Worm (Caenorhabditis elegans) whole organism, L3 larva: ENCODE results near the gene F11E6.10.

Experiments used
- R02D3.7 ChIP-seq: fragments of 150-350 bp; optimal IDR thresholded peaks from 2 replicates; lab custom pipeline; 2014; ENCODE audit warnings: missing biosample characterization, missing genetic modification characterization
- ZK546.5 ChIP-seq: sonication (generic microtip); optimal IDR thresholded peaks from 2 replicates; lab custom pipeline; 2017; ENCODE audit warnings: missing biosample characterization, missing genetic modification characterization
- aly-2 ChIP-seq: fragments of 150-350 bp; optimal IDR thresholded peaks from 2 replicates; lab custom pipeline; 2014; ENCODE audit warnings: missing biosample characterization, missing genetic modification characterization
- ama-1 ChIP-seq: fragments of 150-350 bp; optimal IDR thresholded peaks from 2 replicates; lab custom pipeline; 2018
- ceh-16 ChIP-seq: sonication (generic microtip); optimal IDR thresholded peaks from 2 replicates; lab custom pipeline; 2017; ENCODE audit warnings: missing biosample characterization, missing genetic modification characterization
- ceh-28 ChIP-seq: fragments of 150-350 bp; optimal IDR thresholded peaks from 2 replicates; lab custom pipeline; 2014; ENCODE audit warnings: missing biosample characterization, missing genetic modification reagents, missing genetic modification characterization
- ceh-82 ChIP-seq: fragments of 150-350 bp; optimal IDR thresholded peaks from 2 replicates; lab custom pipeline; 2014; ENCODE audit warnings: missing biosample characterization, missing genetic modification characterization
- daf-12 ChIP-seq: fragments of 150-350 bp; optimal IDR thresholded peaks from 2 replicates; lab custom pipeline; 2014; ENCODE audit warnings: missing biosample characterization, missing genetic modification reagents, missing genetic modification characterization
- elt-2 ChIP-seq: sonication (generic microtip); optimal IDR thresholded peaks from 2 replicates; lab custom pipeline; 2016; ENCODE audit warnings: missing genetic modification reagents, mild to moderate bottlenecking, missing genetic modification characterization, missing compliant biosample characterization
- elt-3 ChIP-seq, 3 experiments: fragments of 150-350 bp in 1 of 3; sonication (generic microtip) in 2 of 3; optimal IDR thresholded peaks; 2 replicates in 2 of 3; 4 replicates in 1 of 3; lab custom pipeline; 2014 to 2017; ENCODE audit warnings: missing biosample characterization in 3 of 3, missing genetic modification characterization in 3 of 3
- eor-1 ChIP-seq, 2 experiments: fragments of 150-350 bp; optimal IDR thresholded peaks; 2 replicates each; lab custom pipeline; 2014 to 2018; ENCODE audit warnings: missing biosample characterization in 2 of 2, missing genetic modification characterization in 2 of 2
- fkh-10 ChIP-seq: sonication (generic microtip); optimal IDR thresholded peaks from 2 replicates; lab custom pipeline; 2017; ENCODE audit warnings: missing biosample characterization, missing genetic modification reagents, missing genetic modification characterization
- fkh-2 ChIP-seq: fragments of 150-350 bp; optimal IDR thresholded peaks from 2 replicates; lab custom pipeline; 2014; ENCODE audit warnings: missing biosample characterization, missing genetic modification reagents, missing genetic modification characterization
- fos-1 ChIP-seq: fragments of 150-350 bp; optimal IDR thresholded peaks from 2 replicates; lab custom pipeline; 2014; ENCODE audit warnings: missing biosample characterization, missing genetic modification characterization
- hmg-11 ChIP-seq: sonication (generic microtip); optimal IDR thresholded peaks from 2 replicates; lab custom pipeline; 2016; ENCODE audit warnings: missing genetic modification characterization, missing compliant biosample characterization
- jun-1 ChIP-seq: fragments of 150-350 bp; optimal IDR thresholded peaks from 2 replicates; lab custom pipeline; 2014; ENCODE audit warnings: missing biosample characterization, missing genetic modification reagents, missing genetic modification characterization
- lin-15B ChIP-seq: fragments of 150-350 bp; optimal IDR thresholded peaks from 2 replicates; lab custom pipeline; 2014; ENCODE audit warnings: missing biosample characterization, missing genetic modification characterization
- lin-39 ChIP-seq: fragments of 150-350 bp; optimal IDR thresholded peaks from 2 replicates; lab custom pipeline; 2018; ENCODE audit warnings: missing biosample characterization, missing genetic modification reagents, missing genetic modification characterization
- lsy-12 ChIP-seq: sonication (generic microtip); optimal IDR thresholded peaks from 2 replicates; lab custom pipeline; 2016; ENCODE audit warnings: mild to moderate bottlenecking, missing genetic modification characterization, missing compliant biosample characterization
- mml-1 ChIP-seq: fragments of 150-350 bp; sonication (generic microtip); optimal IDR thresholded peaks from 3 replicates; lab custom pipeline; 2014; ENCODE audit warnings: missing biosample characterization, missing genetic modification characterization
- nfya-1 ChIP-seq: sonication (generic microtip); optimal IDR thresholded peaks from 2 replicates; lab custom pipeline; 2017; ENCODE audit warnings: missing genetic modification characterization, mild to moderate bottlenecking, missing compliant biosample characterization, antibody characterized with exemption, moderate library complexity; ENCODE audit not compliant: insufficient read depth
- nhr-11 ChIP-seq: fragments of 150-350 bp; optimal IDR thresholded peaks from 2 replicates; lab custom pipeline; 2014; ENCODE audit warnings: missing biosample characterization, missing genetic modification characterization
- nhr-12 ChIP-seq: fragments of 150-350 bp; optimal IDR thresholded peaks from 2 replicates; lab custom pipeline; 2014; ENCODE audit warnings: missing biosample characterization, missing genetic modification characterization
- nhr-23 ChIP-seq: fragments of 150-350 bp; optimal IDR thresholded peaks from 2 replicates; lab custom pipeline; 2014; ENCODE audit warnings: missing biosample characterization, missing genetic modification reagents, missing genetic modification characterization
- nhr-237 ChIP-seq: fragments of 150-350 bp; optimal IDR thresholded peaks from 2 replicates; lab custom pipeline; 2014; ENCODE audit warnings: missing biosample characterization, missing genetic modification characterization
- nhr-25 ChIP-seq: sonication (generic microtip); optimal IDR thresholded peaks from 2 replicates; lab custom pipeline; 2017; ENCODE audit warnings: missing biosample characterization, missing genetic modification characterization
- nhr-28 ChIP-seq: fragments of 150-350 bp; optimal IDR thresholded peaks from 2 replicates; lab custom pipeline; 2014; ENCODE audit warnings: missing biosample characterization, missing genetic modification characterization
- nhr-43 ChIP-seq: sonication (generic microtip); optimal IDR thresholded peaks from 2 replicates; lab custom pipeline; 2016; ENCODE audit warnings: mild to moderate bottlenecking, missing genetic modification characterization, missing compliant biosample characterization; ENCODE audit not compliant: poor library complexity, severe bottlenecking
- nhr-76 ChIP-seq: fragments of 150-350 bp; sonication (generic microtip); optimal IDR thresholded peaks from 5 replicates; lab custom pipeline; 2014; ENCODE audit warnings: missing biosample characterization, missing genetic modification characterization
- nhr-77 ChIP-seq: fragments of 150-350 bp; optimal IDR thresholded peaks from 2 replicates; lab custom pipeline; 2014; ENCODE audit warnings: missing biosample characterization, missing genetic modification characterization
- pha-4 ChIP-seq: fragments of 150-350 bp; optimal IDR thresholded peaks from 2 replicates; lab custom pipeline; 2014; ENCODE audit warnings: missing biosample characterization, missing genetic modification reagents, missing genetic modification characterization
- pqm-1 ChIP-seq: fragments of 150-350 bp; optimal IDR thresholded peaks from 2 replicates; lab custom pipeline; 2017; ENCODE audit warnings: missing biosample characterization, missing genetic modification characterization, inconsistent platforms
- sea-2 ChIP-seq: fragments of 150-350 bp; sonication (generic microtip); optimal IDR thresholded peaks from 4 replicates; lab custom pipeline; 2014; ENCODE audit warnings: missing biosample characterization, missing genetic modification reagents, missing genetic modification characterization
- skn-1 ChIP-seq: fragments of 150-350 bp; optimal IDR thresholded peaks from 2 replicates; lab custom pipeline; 2014; ENCODE audit warnings: missing biosample characterization, missing genetic modification characterization
- tbx-2 ChIP-seq: sonication (generic microtip); optimal IDR thresholded peaks from 2 replicates; lab custom pipeline; 2016; ENCODE audit warnings: mild to moderate bottlenecking, missing genetic modification characterization, missing compliant biosample characterization
- unc-39 ChIP-seq: sonication (generic microtip); optimal IDR thresholded peaks from 4 replicates; lab custom pipeline; 2017; ENCODE audit warnings: missing biosample characterization, missing genetic modification characterization
- unc-62 ChIP-seq: fragments of 150-350 bp; sonication (generic microtip); optimal IDR thresholded peaks from 4 replicates; lab custom pipeline; 2014; ENCODE audit warnings: missing biosample characterization, missing genetic modification reagents, missing genetic modification characterization
- ztf-11 ChIP-seq: fragments of 150-350 bp; optimal IDR thresholded peaks from 2 replicates; lab custom pipeline; 2014; ENCODE audit warnings: missing biosample characterization, missing genetic modification characterization
- ztf-4 ChIP-seq: fragments of 150-350 bp; optimal IDR thresholded peaks from 2 replicates; lab custom pipeline; 2014; ENCODE audit warnings: missing biosample characterization, missing genetic modification characterization

The F11E6.10 gene

ce11 chrIV:17437038-17437437, 25.9 kb downstream of the F11E6.10 start, which contains the start of gene C06A12.8:
Gene C06A12.8 (plus strand): TSS chrIV:17437338.
- no peak for TF ChIP-seq tbx-2 (tag; lab: Kevin White, UChicago)
- no peak for TF ChIP-seq nhr-11 (tag; lab: Kevin White, UChicago)
- no peak for TF ChIP-seq nhr-77 (tag; lab: Kevin White, UChicago)
- no peak for TF ChIP-seq nfya-1
- TF ChIP-seq R02D3.7 (tag; lab: Kevin White, UChicago): no peak
- no peak for TF ChIP-seq skn-1
- no peak for TF ChIP-seq nhr-23 (tag; lab: Kevin White, UChicago)
- no peak for TF ChIP-seq ZK546.5 (tag; lab: Kevin White, UChicago)
- no peak for TF ChIP-seq eor-1 (tag; optimal IDR thresholded peaks at IDR 0.05; lab: Kevin White, UChicago)
- no peak for TF ChIP-seq ceh-28
- no peak for TF ChIP-seq ama-1 (lab: Kevin White, UChicago)
- TF ChIP-seq jun-1 (tag; lab: Kevin White, UChicago): no peak
- no peak for TF ChIP-seq lin-39 (tag; lab: Kevin White, UChicago)
- TF ChIP-seq mml-1 (tag; lab: Kevin White, UChicago): no peak

DNA sequence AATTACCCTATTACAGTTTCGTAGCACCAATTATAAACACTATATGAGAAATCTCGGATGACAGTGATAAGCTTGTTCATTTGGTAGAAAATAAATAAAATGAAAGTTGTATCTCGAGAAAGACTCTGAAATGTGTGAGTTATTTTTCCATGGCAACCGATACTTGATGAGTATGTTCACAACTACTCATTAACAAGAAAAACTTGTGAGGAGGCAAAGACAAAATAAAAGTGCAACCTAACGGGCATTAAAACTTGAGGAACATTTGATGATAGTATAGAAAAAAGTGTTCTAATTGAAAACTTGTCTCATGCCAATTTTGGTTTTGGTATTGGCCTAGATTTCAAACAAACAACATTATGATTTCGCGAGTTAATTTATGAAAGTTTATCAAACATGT, 26.4 kb downstream of the F11E6.10 start, which contains the start of gene gcy-27:
Gene gcy-27 (minus strand): TSS at position 101 of the 400 bp plus-strand sequence.
- TF ChIP-seq fkh-10 (GFP tag; lab: Kevin White, UChicago) (no peak), ztf-11 (tag; lab: Kevin White, UChicago) (no peak), lsy-12 (tag; lab: Kevin White, UChicago) (no peak), jun-1 (tag; lab: Kevin White, UChicago) (no peak), nhr-12 (no peak), nhr-11 (tag; lab: Kevin White, UChicago) (no peak), unc-62 (no peak), nhr-237 (tag; lab: Kevin White, UChicago) (no peak), sea-2 (GFP tag; lab: Kevin White, UChicago) (no peak), ceh-28 (no peak), tbx-2 (tag; lab: Kevin White, UChicago) (no peak), ama-1 (lab: Kevin White, UChicago) (no peak), nhr-25 (tag; lab: Kevin White, UChicago) (no peak)
- TF ChIP-seq, all 47 proteins: peak for 0

DNA sequence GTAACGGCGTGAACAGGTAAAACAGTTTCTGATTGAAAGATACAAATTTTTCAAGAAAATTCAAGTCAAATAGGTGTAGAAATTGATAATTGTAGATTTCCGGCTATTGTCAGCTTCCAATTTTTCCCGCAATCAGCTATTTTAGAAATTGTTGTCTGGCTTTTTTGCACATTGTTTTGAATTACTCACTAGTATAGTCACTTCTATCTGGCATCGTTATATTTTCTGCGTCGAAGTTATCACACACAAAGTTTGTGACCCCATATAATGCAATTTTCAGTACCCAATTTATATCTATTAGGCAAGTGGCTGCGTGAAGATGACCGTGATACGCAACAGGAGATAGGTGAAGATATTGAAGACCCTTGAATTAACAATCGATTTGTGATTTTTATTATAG, 27.7 kb downstream of the F11E6.10 start:
- TF ChIP-seq jun-1 (tag; lab: Kevin White, UChicago) (no peak), nfya-1 (no peak), eor-1 (tag; optimal IDR thresholded peaks at IDR 0.05; lab: Kevin White, UChicago) (no peak), nhr-77 (tag; lab: Kevin White, UChicago) (no peak), nhr-25 (tag; lab: Kevin White, UChicago) (no peak), elt-2 (tag; lab: Kevin White, UChicago) (no peak), ama-1 (lab: Kevin White, UChicago) (no peak), nhr-12 (no peak), fkh-2 (tag; lab: Kevin White, UChicago) (no peak), nhr-43 (tag; lab: Kevin White, UChicago) (no peak), nhr-76 (tag; lab: Kevin White, UChicago) (no peak), fkh-10 (GFP tag; lab: Kevin White, UChicago) (no peak), unc-39 (tag; lab: Kevin White, UChicago) (no peak), lin-39 (tag; lab: Kevin White, UChicago) (no peak), aly-2 (no peak), nhr-23 (tag; lab: Kevin White, UChicago) (no peak), skn-1 (no peak), fos-1 (tag; lab: Kevin White, UChicago) (no peak), mml-1 (tag; lab: Kevin White, UChicago) (no peak)

ce11 chrIV:17432223-17432826, 30.6 kb downstream of the F11E6.10 start:
- TF ChIP-seq elt-2 (tag; lab: Kevin White, UChicago) (peak; percentile 55), pha-4 (tag; lab: Kevin White, UChicago) (peak; percentile 5), pqm-1 (peak; percentile 41), ztf-4 (no peak)

DNA sequence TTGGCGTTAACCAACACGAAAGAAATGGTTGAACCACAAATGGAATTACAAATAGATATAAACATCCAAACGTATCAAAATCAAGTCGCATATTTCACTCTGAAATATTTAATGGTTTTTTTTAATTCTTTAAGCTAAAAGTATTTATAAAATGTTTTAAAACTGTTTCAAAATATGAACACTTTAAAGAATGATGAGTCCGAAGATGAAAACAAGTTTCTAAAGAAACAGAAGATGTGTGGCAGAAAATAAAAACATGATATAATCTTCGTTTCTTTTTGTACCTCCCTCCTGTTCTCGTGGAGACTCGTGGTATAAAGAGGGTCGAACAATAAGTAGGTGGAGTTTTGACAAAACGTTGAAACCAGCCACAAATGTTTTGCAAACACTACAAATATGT, 31.7 kb downstream of the F11E6.10 start, which contains the start of gene lact-6:
Gene lact-6 (minus strand): TSS at position 101 of the 400 bp plus-strand sequence.
- TF ChIP-seq ceh-82 (tag; lab: Kevin White, UChicago) (no peak), ceh-16 (tag; lab: Kevin White, UChicago) (no peak), nhr-28 (tag; lab: Kevin White, UChicago) (no peak), nhr-237 (tag; lab: Kevin White, UChicago) (no peak), eor-1 (tag; optimal IDR thresholded peaks at IDR 0.05; lab: Kevin White, UChicago) (no peak), daf-12 (tag; lab: Kevin White, UChicago) (no peak), elt-3 (tag; optimal IDR thresholded peaks at IDR 0.05; lab: Kevin White, UChicago) (no peak), hmg-11 (tag; lab: Kevin White, UChicago) (no peak), ama-1 (lab: Kevin White, UChicago) (no peak), ceh-28 (no peak), jun-1 (tag; lab: Kevin White, UChicago) (no peak), ZK546.5 (tag; lab: Kevin White, UChicago) (no peak), unc-62 (no peak), nhr-23 (tag; lab: Kevin White, UChicago) (no peak), lin-15B (tag; lab: Kevin White, UChicago) (no peak), R02D3.7 (tag; lab: Kevin White, UChicago) (no peak), fkh-2 (tag; lab: Kevin White, UChicago) (no peak), nhr-11 (tag; lab: Kevin White, UChicago) (no peak)
